Fruit fly (Drosophila melanogaster): ENCODE results near the gene cutlet.

DNA sequence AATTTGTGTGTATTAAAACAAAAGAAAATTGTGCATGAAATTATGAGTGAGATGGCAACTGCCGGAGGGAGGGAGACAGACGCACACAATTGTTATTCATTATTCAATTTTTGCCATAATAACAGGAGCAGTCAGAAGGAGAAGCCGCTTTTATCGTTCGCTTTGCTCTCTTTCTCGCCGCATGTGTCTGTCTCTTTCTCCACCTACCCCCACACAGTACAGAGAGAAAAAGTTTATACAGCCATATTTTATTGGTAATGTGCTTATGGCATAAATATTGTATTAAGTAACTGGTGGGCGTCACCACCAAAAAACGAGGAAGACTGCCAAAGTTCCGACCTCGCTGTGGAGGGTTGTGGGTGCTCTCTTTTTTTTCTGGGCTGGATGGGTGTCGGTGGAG, 29.1 kb downstream of the cutlet start:
- TF ChIP-seq HLH106 (tag; optimal IDR thresholded peaks at IDR 0.05), result no peak
- no peak for TF ChIP-seq tai (GFP tag; optimal IDR thresholded peaks at IDR 0.05)

Measured in whole organism, wandering third instar larva.